Worm (Caenorhabditis elegans) whole organism, L1 larva: ENCODE measurements around the gene F17C11.2.

ENCODE experiments used
- ces-1 ChIP-seq: fragments of 150-350 bp; optimal IDR thresholded peaks from 2 replicates; lab custom pipeline; 2014; ENCODE audit warnings: missing biosample characterization, missing genetic modification reagents, missing genetic modification characterization
- lsy-2 ChIP-seq, 2 experiments: fragments of 150-350 bp; optimal IDR thresholded peaks; 2 replicates each; lab custom pipeline; 2014; ENCODE audit warnings: missing biosample characterization in 2 of 2, missing genetic modification characterization in 2 of 2
- mep-1 ChIP-seq: fragments of 150-350 bp; optimal IDR thresholded peaks from 2 replicates; lab custom pipeline; 2014; ENCODE audit warnings: missing biosample characterization, missing genetic modification characterization
- tbx-2 ChIP-seq: sonication (generic microtip); optimal IDR thresholded peaks from 2 replicates; lab custom pipeline; 2016; ENCODE audit warnings: missing genetic modification characterization, missing compliant biosample characterization

ce11 chrV:10966874-10967273 is 18.8 kb downstream of the F17C11.2 start:
- TF ChIP-seq lsy-2 (tag; optimal IDR thresholded peaks at IDR 0.05; lab: Kevin White, UChicago) (no peak), ces-1 (no peak), mep-1 (no peak), tbx-2 (no peak)
